Worm (Caenorhabditis elegans) whole organism, late embryonic: ENCODE results near the gene srsx-11.

ENCODE experiments used
- C08G9.2 ChIP-seq: sonication (generic microtip); optimal IDR thresholded peaks from 2 replicates; lab custom pipeline; 2016; ENCODE audit warnings: mild to moderate bottlenecking, missing genetic modification characterization, moderate library complexity, missing compliant biosample characterization
- K09A11.1 ChIP-seq: sonication (generic microtip); optimal IDR thresholded peaks from 2 replicates; lab custom pipeline; 2017; ENCODE audit warnings: antibody characterized with exemption, mild to moderate bottlenecking, missing genetic modification characterization, missing compliant biosample characterization; ENCODE audit not compliant: insufficient read depth
- T23F11.4 ChIP-seq: fragments of 200-800 bp; sonication (Bioruptor generic); optimal IDR thresholded peaks from 2 replicates; lab custom pipeline; 2018; ENCODE audit warnings: mild to moderate bottlenecking, missing genetic modification characterization, missing compliant biosample characterization
- ama-1 ChIP-seq: fragments of 150-350 bp; optimal IDR thresholded peaks from 2 replicates; lab custom pipeline; 2014
- ceh-18 ChIP-seq: sonication (generic microtip); optimal IDR thresholded peaks from 2 replicates; lab custom pipeline; 2016; ENCODE audit warnings: missing genetic modification characterization, missing compliant biosample characterization
- ceh-19 ChIP-seq: fragments of 200-800 bp; sonication (Bioruptor generic); optimal IDR thresholded peaks from 2 replicates; lab custom pipeline; 2018; ENCODE audit warnings: mild to moderate bottlenecking, missing genetic modification characterization, missing compliant biosample characterization
- ceh-22 ChIP-seq: sonication (generic microtip); optimal IDR thresholded peaks from 2 replicates; lab custom pipeline; 2017; ENCODE audit warnings: missing biosample characterization, missing genetic modification characterization
- ceh-30 ChIP-seq: fragments of 150-350 bp; optimal IDR thresholded peaks from 2 replicates; lab custom pipeline; 2014; ENCODE audit warnings: missing biosample characterization, missing genetic modification characterization
- ceh-31 ChIP-seq: sonication (generic microtip); optimal IDR thresholded peaks from 2 replicates; lab custom pipeline; 2016; ENCODE audit warnings: missing genetic modification characterization, missing compliant biosample characterization
- ceh-34 ChIP-seq: sonication (generic microtip); optimal IDR thresholded peaks from 2 replicates; lab custom pipeline; 2016; ENCODE audit warnings: mild to moderate bottlenecking, missing genetic modification characterization, missing compliant biosample characterization
- ceh-6 ChIP-seq: fragments of 200-800 bp; sonication (Bioruptor generic); optimal IDR thresholded peaks from 2 replicates; lab custom pipeline; 2018; ENCODE audit warnings: mild to moderate bottlenecking, missing genetic modification characterization, missing compliant biosample characterization
- ceh-9 ChIP-seq: sonication (generic microtip); optimal IDR thresholded peaks from 2 replicates; lab custom pipeline; 2016; ENCODE audit warnings: mild to moderate bottlenecking, missing genetic modification characterization, inconsistent platforms, missing compliant biosample characterization
- che-1 ChIP-seq: sonication (generic microtip); optimal IDR thresholded peaks from 2 replicates; lab custom pipeline; 2016; ENCODE audit warnings: mild to moderate bottlenecking, missing genetic modification characterization, missing compliant biosample characterization
- dve-1 ChIP-seq: sonication (generic microtip); optimal IDR thresholded peaks from 2 replicates; lab custom pipeline; 2017; ENCODE audit warnings: antibody characterized with exemption, mild to moderate bottlenecking, missing genetic modification characterization, missing compliant biosample characterization
- elt-4 ChIP-seq: sonication (generic microtip); optimal IDR thresholded peaks from 2 replicates; lab custom pipeline; 2016; ENCODE audit warnings: missing genetic modification characterization, missing compliant biosample characterization
- eyg-1 ChIP-seq: sonication (generic microtip); optimal IDR thresholded peaks from 2 replicates; lab custom pipeline; 2016; ENCODE audit warnings: missing genotype, missing genetic modification characterization, missing compliant biosample characterization
- gmeb-2 ChIP-seq: sonication (generic microtip); optimal IDR thresholded peaks from 2 replicates; lab custom pipeline; 2016; ENCODE audit warnings: missing genetic modification characterization, inconsistent platforms, missing compliant biosample characterization
- hlh-13 ChIP-seq: fragments of 200-800 bp; sonication (Bioruptor generic); optimal IDR thresholded peaks from 2 replicates; lab custom pipeline; 2018; ENCODE audit warnings: mild to moderate bottlenecking, missing genetic modification characterization, missing compliant biosample characterization
- hlh-15 ChIP-seq: sonication (generic microtip); optimal IDR thresholded peaks from 2 replicates; lab custom pipeline; 2016; ENCODE audit warnings: missing genetic modification characterization, missing compliant biosample characterization
- hlh-30 ChIP-seq: sonication (generic microtip); optimal IDR thresholded peaks from 2 replicates; lab custom pipeline; 2017; ENCODE audit warnings: antibody characterized with exemption, missing genetic modification characterization, missing compliant biosample characterization; ENCODE audit not compliant: insufficient read depth
- hlh-6 ChIP-seq: sonication (generic microtip); optimal IDR thresholded peaks from 2 replicates; lab custom pipeline; 2016; ENCODE audit warnings: missing genotype, missing genetic modification characterization, missing compliant biosample characterization
- hlh-8 ChIP-seq: sonication (generic microtip); optimal IDR thresholded peaks from 2 replicates; lab custom pipeline; 2016; ENCODE audit warnings: missing genotype, missing genetic modification characterization, missing compliant biosample characterization
- lim-6 ChIP-seq: sonication (generic microtip); optimal IDR thresholded peaks from 2 replicates; lab custom pipeline; 2016; ENCODE audit warnings: missing genetic modification characterization, missing compliant biosample characterization
- mec-3 ChIP-seq: sonication (generic microtip); optimal IDR thresholded peaks from 2 replicates; lab custom pipeline; 2016; ENCODE audit warnings: borderline replicate concordance, missing genetic modification characterization, missing compliant biosample characterization
- nfya-1 ChIP-seq: sonication (generic microtip); optimal IDR thresholded peaks from 2 replicates; lab custom pipeline; 2017; ENCODE audit warnings: missing genetic modification characterization, mild to moderate bottlenecking, missing compliant biosample characterization, antibody characterized with exemption, moderate library complexity
- nhr-232 ChIP-seq: sonication (generic microtip); optimal IDR thresholded peaks from 2 replicates; lab custom pipeline; 2016; ENCODE audit warnings: missing genetic modification characterization, missing compliant biosample characterization
- odd-2 ChIP-seq: sonication (generic microtip); optimal IDR thresholded peaks from 2 replicates; lab custom pipeline; 2017; ENCODE audit warnings: antibody characterized with exemption, mild to moderate bottlenecking, missing genetic modification characterization, missing compliant biosample characterization
- pax-1 ChIP-seq: fragments of 150-350 bp; optimal IDR thresholded peaks from 2 replicates; lab custom pipeline; 2014; ENCODE audit warnings: missing biosample characterization, missing genetic modification characterization
- pha-2 ChIP-seq: sonication (generic microtip); optimal IDR thresholded peaks from 2 replicates; lab custom pipeline; 2017; ENCODE audit warnings: mild to moderate bottlenecking, missing genetic modification characterization, missing compliant biosample characterization
- pha-4 ChIP-seq: fragments of 150-350 bp; optimal IDR thresholded peaks from 2 replicates; lab custom pipeline; 2018; ENCODE audit warnings: missing biosample characterization, missing genetic modification reagents, missing genetic modification characterization
- pqm-1 ChIP-seq: sonication (generic microtip); optimal IDR thresholded peaks from 2 replicates; lab custom pipeline; 2016; ENCODE audit warnings: missing genetic modification characterization, missing compliant biosample characterization
- pros-1 ChIP-seq: fragments of 150-350 bp; optimal IDR thresholded peaks from 2 replicates; lab custom pipeline; 2014; ENCODE audit warnings: missing biosample characterization, missing genetic modification reagents, missing genetic modification characterization
- rnt-1 ChIP-seq: sonication (generic microtip); optimal IDR thresholded peaks from 2 replicates; lab custom pipeline; 2016; ENCODE audit warnings: missing genetic modification characterization, missing compliant biosample characterization
- sdc-2 ChIP-seq: sonication (generic microtip); optimal IDR thresholded peaks from 2 replicates; lab custom pipeline; 2016; ENCODE audit warnings: missing genotype, missing genetic modification characterization, missing compliant biosample characterization
- syd-9 ChIP-seq: sonication (generic microtip); optimal IDR thresholded peaks from 2 replicates; lab custom pipeline; 2016; ENCODE audit warnings: mild to moderate bottlenecking, missing genetic modification characterization, moderate library complexity, missing compliant biosample characterization
- tbx-2 ChIP-seq: sonication (generic microtip); optimal IDR thresholded peaks from 2 replicates; lab custom pipeline; 2016; ENCODE audit warnings: missing genetic modification characterization, missing compliant biosample characterization
- tbx-7 ChIP-seq: sonication (generic microtip); optimal IDR thresholded peaks from 2 replicates; lab custom pipeline; 2016; ENCODE audit warnings: missing genotype, missing genetic modification characterization, missing compliant biosample characterization
- unc-3 ChIP-seq, 2 experiments: fragments of 200-800 bp in 1 of 2; sonication (Bioruptor generic) in 1 of 2; sonication (generic microtip) in 1 of 2; conservative IDR thresholded peaks in 1 of 2; optimal IDR thresholded peaks in 1 of 2; 2 replicates each; pipeline versions ENCODE4 v1.3.6 to Lab custom; 2016 to 2022; ENCODE audit warnings: missing compliant biosample characterization in 2 of 2, missing genetic modification characterization in 2 of 2, missing genetic modification reagents in 1 of 2
- unc-42 ChIP-seq: sonication (generic microtip); optimal IDR thresholded peaks from 2 replicates; lab custom pipeline; 2016; ENCODE audit warnings: missing genotype, missing genetic modification characterization, missing compliant biosample characterization
- unc-55 ChIP-seq: sonication (generic microtip); optimal IDR thresholded peaks from 2 replicates; lab custom pipeline; 2017; ENCODE audit warnings: missing biosample characterization, missing genetic modification reagents, missing genetic modification characterization
- zip-5 ChIP-seq: sonication (generic microtip); optimal IDR thresholded peaks from 2 replicates; lab custom pipeline; 2016; ENCODE audit warnings: missing genetic modification characterization, missing compliant biosample characterization

srsx-11 gene

ce11 chrV:4948635-4949034 lies 30.3 kb downstream of the srsx-11 start, which contains the start of gene str-209:
TSS of gene str-209 (plus strand) at chrV:4948935.
- TF ChIP-seq ama-1 (no peak), ceh-9 (tag; lab: Kevin White, UChicago) (no peak), pha-4 (tag; lab: Kevin White, UChicago) (no peak), pqm-1 (tag; lab: Kevin White, UChicago) (no peak), hlh-15 (no peak), ceh-18 (tag; lab: Kevin White, UChicago) (no peak), ceh-6 (GFP tag; lab: Kevin White, UChicago) (no peak), C08G9.2 (tag; lab: Kevin White, UChicago) (no peak), pros-1 (tag; lab: Kevin White, UChicago) (no peak), odd-2 (tag; lab: Kevin White, UChicago) (no peak), ceh-19 (GFP tag; lab: Kevin White, UChicago) (no peak), sdc-2 (tag; lab: Kevin White, UChicago) (no peak), ceh-31 (tag; lab: Kevin White, UChicago) (no peak)
- TF ChIP-seq, all 69 proteins: peak for 0

DNA sequence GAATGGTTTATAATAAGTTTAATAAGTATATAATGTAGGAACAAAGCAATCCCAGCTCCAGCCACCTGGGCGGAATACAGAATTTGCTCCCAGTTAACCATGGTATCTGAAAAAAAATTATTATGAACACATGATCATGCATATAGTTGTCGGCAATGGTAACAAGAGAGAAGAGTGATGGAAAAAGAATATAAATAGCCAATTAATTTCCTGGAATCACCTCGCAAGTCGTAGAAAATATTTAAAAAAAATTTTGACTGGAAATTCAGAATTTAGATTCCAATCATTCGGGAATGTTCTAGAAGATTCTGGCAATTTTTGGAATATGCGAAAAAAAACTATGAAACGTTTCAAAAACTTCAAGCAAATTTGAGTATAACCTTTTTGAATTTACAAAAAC lies 34.7 kb downstream of the srsx-11 start, which contains the start of gene str-211:
Gene str-211, minus strand, starts transcription at position 101 of the 400 bp plus-strand sequence.
- no peak for TF ChIP-seq ceh-30 (tag; lab: Kevin White, UChicago)
- no peak for TF ChIP-seq hlh-8
- no peak for TF ChIP-seq pax-1 (tag; lab: Kevin White, UChicago)
- no peak for TF ChIP-seq unc-55 (GFP tag; lab: Kevin White, UChicago)
- TF ChIP-seq ceh-22 (tag; lab: Kevin White, UChicago): no peak
- TF ChIP-seq T23F11.4 (GFP tag; lab: Kevin White, UChicago): no peak
- TF ChIP-seq ceh-34 (tag; lab: Kevin White, UChicago): no peak
- TF ChIP-seq gmeb-2 (tag; lab: Kevin White, UChicago): no peak
- TF ChIP-seq C08G9.2 (tag; lab: Kevin White, UChicago): no peak
- TF ChIP-seq tbx-7 (tag; lab: Kevin White, UChicago): no peak
- no peak for TF ChIP-seq unc-42
- TF ChIP-seq, all 69 proteins: peak for 0

ce11 chrV:4937337-4937736 lies 41.6 kb downstream of the srsx-11 start:
- TF ChIP-seq mec-3 (tag; lab: Kevin White, UChicago): no peak
- no peak for TF ChIP-seq tbx-7 (tag; lab: Kevin White, UChicago)
- no peak for TF ChIP-seq unc-55 (GFP tag; lab: Kevin White, UChicago)
- TF ChIP-seq K09A11.1: no peak
- TF ChIP-seq hlh-8: no peak
- TF ChIP-seq hlh-13 (GFP tag; lab: Kevin White, UChicago): no peak
- no peak for TF ChIP-seq ceh-34 (tag; lab: Kevin White, UChicago)
- TF ChIP-seq zip-5: no peak
- TF ChIP-seq C08G9.2 (tag; lab: Kevin White, UChicago): no peak
- TF ChIP-seq dve-1 (tag; lab: Kevin White, UChicago): no peak
- TF ChIP-seq pha-2 (tag; lab: Kevin White, UChicago): no peak
- TF ChIP-seq pros-1 (tag; lab: Kevin White, UChicago): no peak
- TF ChIP-seq sdc-2 (tag; lab: Kevin White, UChicago): no peak
- no peak for TF ChIP-seq elt-4 (tag; lab: Kevin White, UChicago)
- no peak for TF ChIP-seq syd-9 (tag; lab: Kevin White, UChicago)
- TF ChIP-seq ceh-9 (tag; lab: Kevin White, UChicago): no peak
- TF ChIP-seq ceh-22 (tag; lab: Kevin White, UChicago): no peak
- no peak for TF ChIP-seq ceh-18 (tag; lab: Kevin White, UChicago)
- no peak for TF ChIP-seq hlh-30 (tag; lab: Kevin White, UChicago)
- no peak for TF ChIP-seq pax-1 (tag; lab: Kevin White, UChicago)

DNA sequence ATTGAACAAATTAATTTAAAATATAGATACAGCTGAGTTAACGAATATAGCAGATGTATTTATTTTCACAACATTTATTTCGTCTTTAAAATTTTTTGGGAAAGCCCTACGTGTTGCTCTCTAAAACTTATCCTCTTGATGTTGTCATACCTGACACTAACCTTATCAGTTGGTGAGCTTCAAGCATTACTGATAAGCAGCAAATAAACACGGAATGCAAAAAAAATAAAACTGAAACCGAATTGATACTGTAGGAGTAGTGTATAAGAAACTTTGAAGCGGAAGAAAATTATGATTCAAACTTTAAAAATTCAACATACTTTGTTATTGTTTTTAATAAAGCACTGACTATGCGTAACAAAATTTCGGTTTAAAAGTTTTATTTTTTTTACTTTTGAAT lies 43.9 kb downstream of the srsx-11 start:
- TF ChIP-seq unc-55 (GFP tag; lab: Kevin White, UChicago): no peak
- no peak for TF ChIP-seq pha-4 (tag; lab: Kevin White, UChicago)
- no peak for TF ChIP-seq unc-3 (GFP tag; conservative IDR thresholded peaks at IDR 0.05; lab: Robert Waterston, UW)
- TF ChIP-seq unc-3 (tag; optimal IDR thresholded peaks at IDR 0.05; lab: Kevin White, UChicago): no peak
- TF ChIP-seq ceh-34 (tag; lab: Kevin White, UChicago): no peak
- TF ChIP-seq C08G9.2 (tag; lab: Kevin White, UChicago): no peak
- no peak for TF ChIP-seq che-1 (tag; lab: Kevin White, UChicago)
- TF ChIP-seq nhr-232 (tag; lab: Kevin White, UChicago): no peak
- no peak for TF ChIP-seq pros-1 (tag; lab: Kevin White, UChicago)
- no peak for TF ChIP-seq hlh-6 (tag; lab: Kevin White, UChicago)
- no peak for TF ChIP-seq eyg-1 (tag; lab: Kevin White, UChicago)
- no peak for TF ChIP-seq lim-6
- no peak for TF ChIP-seq tbx-2 (tag; lab: Kevin White, UChicago)
- TF ChIP-seq pax-1 (tag; lab: Kevin White, UChicago): no peak
- no peak for TF ChIP-seq rnt-1 (tag; lab: Kevin White, UChicago)
- TF ChIP-seq pqm-1 (tag; lab: Kevin White, UChicago): no peak
- no peak for TF ChIP-seq nfya-1
